Worm (Caenorhabditis elegans): ENCODE measurements around the gene fbxa-150.

ce11 chrV:20489102-20489501 lies 33.3 kb upstream of the fbxa-150 start, which contains the start of gene srbc-78:
- TF ChIP-seq pqm-1 (tag; optimal IDR thresholded peaks at IDR 0.05): no peak
- no peak for TF ChIP-seq nfya-1 (tag; optimal IDR thresholded peaks at IDR 0.05)
- no peak for TF ChIP-seq zip-5 (tag; optimal IDR thresholded peaks at IDR 0.05)
- no peak for TF ChIP-seq lin-11 (tag; optimal IDR thresholded peaks at IDR 0.05)
- no peak for TF ChIP-seq hlh-6 (tag; optimal IDR thresholded peaks at IDR 0.05)
- no peak for TF ChIP-seq unc-86 (tag; optimal IDR thresholded peaks at IDR 0.05)
- no peak for TF ChIP-seq ref-2 (tag; optimal IDR thresholded peaks at IDR 0.05)
- TF ChIP-seq fkh-10 (GFP tag; optimal IDR thresholded peaks at IDR 0.05): no peak
- TF ChIP-seq hlh-13 (GFP tag; optimal IDR thresholded peaks at IDR 0.05): no peak
- TF ChIP-seq pag-3 (tag; optimal IDR thresholded peaks at IDR 0.05; ENCODE audit: borderline replicate concordance): no peak
- TF ChIP-seq dmd-4 (tag; optimal IDR thresholded peaks at IDR 0.05; ENCODE audit: borderline replicate concordance): no peak
- no peak for TF ChIP-seq ceh-6 (GFP tag; optimal IDR thresholded peaks at IDR 0.05)
- TF ChIP-seq madf-2 (tag; optimal IDR thresholded peaks at IDR 0.05): no peak

Measured in whole organism, late embryonic.